Worm (Caenorhabditis elegans) whole organism, midembryonic: ENCODE data around the gene pcyt-1.

Source experiments
- cog-1 ChIP-seq: sonication (generic microtip); optimal IDR thresholded peaks from 2 replicates; lab custom pipeline; 2016; ENCODE audit warnings: missing genetic modification characterization, missing compliant biosample characterization
- flt-1 ChIP-seq: fragments of 200-800 bp; sonication (Bioruptor generic); IDR thresholded peaks from 2 replicates; pipeline ENCODE4 v1.3.6; 2022; ENCODE audit warnings: missing genetic modification characterization, missing compliant biosample characterization

DNA sequence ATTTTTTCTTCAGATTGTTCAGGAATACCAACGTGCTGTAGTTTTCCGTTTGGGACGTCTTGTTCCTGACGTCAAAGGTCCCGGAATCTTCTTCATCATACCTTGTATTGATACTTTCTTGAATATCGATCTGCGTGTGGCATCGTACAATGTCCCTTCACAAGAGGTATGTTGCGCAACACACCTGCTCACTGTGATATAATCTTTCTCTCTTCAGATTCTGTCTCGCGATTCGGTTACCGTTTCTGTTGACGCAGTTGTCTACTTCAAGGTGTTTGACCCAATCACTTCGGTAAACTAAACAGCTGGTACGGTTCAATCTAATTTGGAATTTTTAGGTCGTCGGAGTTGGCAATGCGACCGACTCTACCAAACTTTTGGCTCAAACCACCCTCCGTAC, 8.7 kb upstream of the pcyt-1 start:
- TF ChIP-seq cog-1 (tag; lab: Kevin White, UChicago) (no peak), flt-1 (GFP tag; lab: Robert Waterston, UW) (no peak)
